Worm (Caenorhabditis elegans) whole organism, dauer: Measurements from ENCODE around the gene cnnm-5.
"Not testable (repeated sequence)": the region's sequence is repeated elsewhere in the genome, so short reads cannot be mapped to it uniquely, and the experiment has no call there.

Experiments used
- unc-62 ChIP-seq: sonication (generic microtip); optimal IDR thresholded peaks from 2 replicates; lab custom pipeline; 2017; ENCODE audit warnings: missing biosample characterization, missing genetic modification reagents, missing genetic modification characterization

Gene cnnm-5

DNA sequence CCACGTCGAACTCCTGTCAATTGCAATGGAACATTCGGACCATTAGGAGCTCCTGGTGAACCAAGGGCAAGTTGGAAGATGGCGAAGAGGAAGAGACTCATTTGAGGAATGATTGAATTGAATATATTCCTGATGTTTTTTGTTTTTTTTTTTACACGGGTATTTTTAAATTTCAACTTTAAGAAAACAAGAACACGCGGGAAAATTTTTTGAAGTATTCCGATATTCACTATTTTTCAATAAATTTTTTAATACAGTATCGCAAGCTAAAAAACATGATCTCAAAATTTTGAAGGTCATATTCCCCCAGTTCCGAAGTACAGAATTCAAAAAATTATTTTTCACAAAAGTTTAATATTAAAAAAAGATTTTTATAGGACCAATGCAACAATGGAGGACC lies at the start of gene cnnm-5:
Gene cnnm-5, minus strand, starts transcription at position 101 of the 400 bp plus-strand sequence.
- no peak for TF ChIP-seq unc-62 (GFP tag; lab: Kevin White, UChicago)

DNA sequence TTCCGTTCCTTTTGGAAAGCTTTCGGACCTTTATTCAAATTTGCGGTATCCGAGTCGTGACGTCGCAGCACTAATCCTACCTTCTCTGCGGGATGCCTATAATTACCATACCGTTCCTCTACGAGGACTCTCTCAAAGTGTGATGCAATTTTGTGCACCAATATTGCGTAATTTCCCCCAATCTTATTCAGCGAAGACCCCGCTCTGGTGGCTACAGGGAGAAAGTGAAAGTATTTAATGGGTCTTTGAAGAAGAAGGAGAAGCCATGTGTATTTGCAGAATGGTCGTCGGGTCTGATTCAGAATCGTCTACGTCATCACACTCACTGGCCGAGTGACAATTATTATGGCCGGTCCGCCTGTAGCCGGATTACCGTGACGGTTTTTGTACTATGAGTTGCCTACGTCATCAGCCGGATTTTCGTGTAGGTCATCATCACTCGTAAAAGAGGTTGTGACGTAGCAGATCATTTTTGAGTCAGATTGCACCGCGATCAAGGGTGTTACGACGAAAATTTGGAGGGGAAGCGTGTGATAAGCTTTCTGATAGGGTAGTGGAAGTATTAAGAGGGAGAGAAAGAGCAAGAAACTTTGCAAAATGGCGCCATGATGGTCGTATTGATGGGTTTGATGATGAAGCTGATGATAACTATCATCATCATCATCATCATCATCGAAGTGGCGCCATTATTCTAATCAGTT lies 47.3 kb upstream of the cnnm-5 start:
- TF ChIP-seq unc-62 (GFP tag; lab: Kevin White, UChicago): no peak

DNA sequence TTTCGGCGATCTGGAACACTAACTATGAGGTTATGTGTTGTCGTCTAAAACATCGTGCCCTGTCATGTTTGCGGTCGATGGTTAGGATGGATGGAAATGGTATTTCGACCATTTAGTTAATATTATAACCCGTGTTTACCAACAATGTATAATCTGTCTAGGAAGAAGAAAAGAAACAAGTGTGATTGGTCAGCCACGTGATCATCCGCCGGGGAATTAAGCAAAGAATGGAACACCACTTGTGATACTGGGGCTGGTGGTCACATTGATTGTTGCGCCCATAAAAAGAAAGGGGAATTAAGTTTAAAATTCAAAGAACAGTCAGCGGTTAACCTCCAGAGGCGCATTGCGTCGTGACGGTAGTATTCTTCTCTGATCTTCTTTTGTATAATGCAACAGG lies 46.6 kb upstream of the cnnm-5 start:
- no peak for TF ChIP-seq unc-62 (GFP tag; lab: Kevin White, UChicago)

DNA sequence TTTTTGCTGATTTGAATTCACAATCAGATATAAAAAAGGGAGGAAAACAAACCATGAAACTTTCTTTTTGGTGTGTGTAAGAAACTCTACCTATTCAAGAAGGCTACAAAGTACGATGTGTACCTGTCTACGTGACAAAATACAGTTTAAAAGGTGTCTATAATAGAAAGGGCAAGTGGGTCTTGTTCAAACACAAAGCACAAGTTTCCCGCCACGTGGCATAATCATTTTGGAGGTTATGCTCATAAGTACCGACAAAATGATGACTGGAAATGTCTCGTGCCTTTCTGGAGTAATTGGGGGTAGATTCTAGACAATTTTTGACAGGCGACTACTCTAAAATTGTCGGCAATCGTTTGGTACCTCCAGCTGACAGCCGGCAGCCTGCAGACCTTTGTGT lies 45.9 kb upstream of the cnnm-5 start:
- no peak for TF ChIP-seq unc-62 (GFP tag; lab: Kevin White, UChicago)

DNA sequence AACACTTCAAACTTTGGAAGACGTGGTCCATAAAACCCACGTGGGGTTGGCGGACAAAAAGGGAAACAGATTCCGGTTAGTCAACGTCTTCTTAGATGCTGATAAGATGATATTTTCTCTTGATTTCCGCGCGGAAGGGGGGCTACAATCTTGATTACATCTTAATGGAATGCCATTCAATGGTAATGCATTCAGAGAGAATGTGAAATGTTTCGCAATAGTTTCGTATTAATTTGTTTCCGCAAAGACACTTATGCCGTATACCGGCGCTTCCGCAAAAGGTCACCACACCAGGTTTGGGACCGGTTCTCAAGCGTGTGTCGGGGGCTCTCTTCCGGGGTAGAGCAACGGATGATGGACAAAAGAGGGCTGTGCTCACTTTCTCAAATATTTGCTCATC lies 45.5 kb upstream of the cnnm-5 start:
- no peak for TF ChIP-seq unc-62 (GFP tag; lab: Kevin White, UChicago)

DNA sequence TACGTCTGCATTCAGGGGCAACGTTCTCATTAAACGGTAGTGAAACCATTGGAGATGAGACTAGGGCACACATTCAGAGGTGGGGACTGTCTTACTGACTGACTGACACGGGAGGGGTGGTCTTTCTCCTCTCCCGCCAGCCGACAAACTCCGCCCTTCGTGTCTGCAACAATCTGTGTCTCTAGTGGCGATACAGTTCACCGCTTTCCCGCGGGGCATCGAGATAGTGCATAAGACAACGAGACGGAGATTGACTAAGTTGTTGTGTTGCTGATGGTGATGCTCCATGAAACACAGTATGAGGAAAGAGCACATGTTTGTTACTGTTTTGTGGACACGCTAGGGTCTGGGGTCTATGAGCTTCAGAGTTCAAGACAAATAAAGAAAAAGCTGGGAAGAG lies 44.4 kb upstream of the cnnm-5 start:
- TF ChIP-seq unc-62 (GFP tag; lab: Kevin White, UChicago): no peak

DNA sequence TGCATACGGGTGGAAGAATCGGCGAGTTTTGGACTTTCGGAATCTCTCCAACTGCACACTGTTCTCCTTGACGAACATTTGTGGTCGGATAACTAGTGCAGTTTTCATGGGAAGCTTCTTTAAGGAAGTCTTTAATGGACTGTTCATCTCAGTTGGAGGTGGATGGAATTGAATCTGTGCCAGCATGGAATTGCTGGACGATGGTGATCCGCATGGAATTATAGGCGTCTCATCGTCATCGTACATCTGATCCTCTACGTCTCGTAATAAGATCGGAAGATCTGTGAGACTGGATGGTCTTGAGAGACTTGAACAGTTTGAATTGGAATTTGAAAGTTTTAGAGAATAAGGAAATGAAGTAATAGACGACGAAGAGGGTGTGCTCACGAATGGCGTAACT lies 44.0 kb upstream of the cnnm-5 start:
- no peak for TF ChIP-seq unc-62 (GFP tag; lab: Kevin White, UChicago)

DNA sequence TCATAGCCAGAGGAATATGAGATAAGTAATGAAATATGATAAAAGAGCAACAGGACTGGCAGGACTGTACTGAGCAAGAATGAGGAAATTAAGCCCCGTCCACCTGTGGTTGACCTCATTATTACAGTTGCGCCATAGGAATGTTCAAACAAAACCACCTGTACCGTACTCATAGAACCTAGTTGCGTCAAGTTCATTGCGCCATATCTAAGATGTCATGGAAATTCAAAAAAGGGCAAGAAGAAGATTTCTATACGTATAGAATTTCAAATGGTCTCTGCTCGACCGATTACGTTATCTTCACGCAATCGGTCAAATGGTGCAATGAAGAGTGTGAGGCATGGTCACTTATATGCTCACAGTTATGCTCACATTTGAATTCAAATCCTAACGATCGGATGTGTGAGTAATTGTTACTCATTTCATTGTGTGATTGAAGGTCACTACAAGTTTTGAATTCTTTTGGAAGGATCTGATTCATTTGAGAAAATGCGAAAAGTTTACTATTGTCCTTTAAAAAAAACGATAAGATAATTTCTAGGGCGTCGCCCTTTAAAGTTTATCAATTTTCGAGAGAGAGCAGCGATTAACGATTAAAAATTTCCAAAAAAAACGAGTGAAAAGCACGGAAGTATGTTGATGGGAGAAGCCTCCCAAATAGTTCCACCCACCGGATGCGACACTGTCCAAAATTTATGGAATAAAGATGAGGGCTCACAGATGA lies 42.9 kb upstream of the cnnm-5 start:
- TF ChIP-seq unc-62 (GFP tag; lab: Kevin White, UChicago): no peak

DNA sequence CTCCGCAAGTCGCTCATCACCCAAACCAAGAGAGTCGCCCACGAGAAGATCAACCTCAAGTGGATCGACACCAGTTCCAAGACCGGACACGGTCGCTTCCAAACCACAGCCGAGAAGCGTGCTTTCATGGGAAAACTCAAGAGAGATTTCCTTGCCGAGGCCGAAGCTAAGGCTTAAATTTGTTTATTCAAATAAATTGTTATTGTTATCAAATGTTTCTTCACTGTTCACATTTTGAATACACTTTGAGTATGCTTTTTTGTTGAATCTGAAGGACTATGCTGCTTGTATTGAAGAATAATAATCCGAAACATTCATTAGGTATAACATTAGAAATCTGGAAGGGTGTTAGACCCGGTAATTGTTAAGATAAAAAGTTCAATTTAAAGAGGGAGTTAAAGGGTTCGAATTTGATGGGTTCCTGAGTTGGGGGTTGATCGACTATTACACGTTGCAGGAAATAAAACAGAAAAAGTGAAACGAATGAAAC lies 40.3 kb upstream of the cnnm-5 start:
- TF ChIP-seq unc-62 (GFP tag; lab: Kevin White, UChicago): no peak

DNA sequence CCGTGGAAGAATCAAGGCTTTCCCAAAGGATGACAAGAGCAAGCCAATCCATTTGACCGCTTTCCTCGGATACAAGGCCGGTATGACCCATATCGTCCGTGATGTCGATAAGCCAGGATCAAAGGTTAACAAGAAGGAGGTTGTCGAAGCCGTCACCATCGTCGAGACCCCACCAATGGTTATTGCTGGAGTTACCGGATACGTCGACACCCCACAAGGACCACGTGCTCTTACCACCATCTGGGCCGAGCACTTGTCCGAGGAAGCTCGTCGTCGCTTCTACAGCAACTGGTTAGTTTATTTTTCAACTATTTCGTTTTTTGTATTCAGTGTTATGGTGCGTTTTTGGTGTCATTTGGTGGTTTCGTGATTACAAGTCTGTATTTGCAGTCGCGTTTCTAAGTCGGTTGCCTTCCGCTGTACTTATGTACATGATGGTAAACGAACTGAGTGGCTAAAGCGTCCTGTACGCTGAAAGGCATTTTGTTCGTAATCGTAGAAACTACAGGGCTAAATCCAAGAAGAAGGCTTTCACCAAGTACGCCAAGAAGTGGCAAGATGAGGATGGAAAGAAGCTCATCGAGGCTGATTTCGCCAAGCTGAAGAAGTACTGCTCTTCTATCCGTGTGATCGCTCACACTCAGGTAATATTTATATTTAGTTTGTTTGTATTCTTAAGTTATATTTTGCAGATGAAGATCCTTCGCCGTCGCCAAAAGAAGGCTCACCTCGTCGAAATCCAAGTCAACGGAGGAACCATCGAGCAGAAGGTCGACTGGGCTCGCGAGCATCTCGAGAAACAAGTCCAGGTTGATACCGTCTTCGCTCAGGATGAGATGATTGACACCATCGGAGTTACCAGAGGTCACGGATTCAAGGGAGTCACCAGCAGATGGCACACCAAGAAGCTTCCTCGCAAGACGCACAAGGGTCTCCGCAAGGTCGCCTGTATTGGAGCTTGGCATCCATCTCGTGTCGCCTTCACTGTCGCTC lies 39.2 kb upstream of the cnnm-5 start:
- TF ChIP-seq unc-62 (GFP tag; lab: Kevin White, UChicago): no peak

DNA sequence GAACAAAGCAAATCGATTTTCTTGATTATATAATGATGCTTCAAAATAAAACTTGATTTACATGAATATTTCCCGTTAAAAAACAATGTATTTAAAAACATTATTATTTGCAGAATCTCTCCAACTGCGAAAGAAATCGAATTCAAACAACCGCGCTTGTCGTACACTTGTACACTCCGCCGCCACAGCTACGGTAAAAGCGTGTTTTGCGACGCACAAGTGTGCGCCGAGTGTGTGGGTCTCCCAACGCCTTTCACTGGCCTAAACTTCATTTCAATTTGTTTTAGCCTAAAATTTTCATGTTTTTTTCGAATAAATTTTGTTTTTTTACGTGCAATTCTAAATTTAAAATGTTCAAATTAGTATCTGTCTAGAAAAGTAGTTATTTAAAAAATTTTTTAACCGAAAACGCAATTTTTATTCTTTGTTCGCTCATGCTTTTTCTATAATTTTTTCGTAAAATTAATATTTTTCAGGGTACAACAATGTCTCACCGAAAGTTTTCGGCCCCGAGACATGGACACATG lies 38.4 kb upstream of the cnnm-5 start, which contains the start of gene rpl-3:
Gene rpl-3, plus strand, starts transcription at position 477 of the 527 bp plus-strand sequence.
- TF ChIP-seq unc-62 (GFP tag; lab: Kevin White, UChicago): peak; percentile 79

DNA sequence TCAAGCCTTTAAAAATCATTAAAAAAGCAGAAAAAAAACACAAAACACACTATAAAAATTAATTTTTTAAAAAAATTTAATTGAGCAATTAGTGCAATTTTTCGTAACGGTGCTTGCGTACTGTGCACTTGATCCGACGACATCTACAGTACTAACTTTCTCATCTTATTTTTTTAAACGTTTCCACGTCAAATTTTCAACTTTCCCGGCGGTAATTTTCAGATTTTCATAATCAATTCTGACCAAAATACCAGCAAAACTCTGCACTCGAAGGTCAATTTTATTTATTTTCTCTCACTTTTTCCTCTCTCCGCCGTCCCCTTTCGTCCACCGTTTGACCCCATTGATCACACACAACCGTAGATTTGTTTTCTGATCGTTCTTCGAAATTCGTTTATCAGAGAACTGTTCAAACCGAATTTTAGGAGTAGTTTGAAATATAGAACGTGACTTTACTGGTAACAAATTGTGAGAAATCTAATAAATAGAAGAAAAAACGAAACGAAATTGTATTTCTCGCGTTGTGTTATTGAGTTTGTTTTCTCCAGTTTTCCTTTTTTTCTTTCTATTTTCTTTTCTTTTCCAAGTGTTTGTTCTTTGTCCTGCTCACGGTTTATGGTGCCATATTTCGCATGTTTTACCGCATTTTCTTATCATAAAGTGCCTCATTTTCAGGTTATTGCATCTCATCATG lies 35.0 kb upstream of the cnnm-5 start, which contains the start of gene acs-19:
Gene acs-19, plus strand, starts transcription at position 676 of the 694 bp plus-strand sequence.
- no peak for TF ChIP-seq unc-62 (GFP tag; lab: Kevin White, UChicago)

DNA sequence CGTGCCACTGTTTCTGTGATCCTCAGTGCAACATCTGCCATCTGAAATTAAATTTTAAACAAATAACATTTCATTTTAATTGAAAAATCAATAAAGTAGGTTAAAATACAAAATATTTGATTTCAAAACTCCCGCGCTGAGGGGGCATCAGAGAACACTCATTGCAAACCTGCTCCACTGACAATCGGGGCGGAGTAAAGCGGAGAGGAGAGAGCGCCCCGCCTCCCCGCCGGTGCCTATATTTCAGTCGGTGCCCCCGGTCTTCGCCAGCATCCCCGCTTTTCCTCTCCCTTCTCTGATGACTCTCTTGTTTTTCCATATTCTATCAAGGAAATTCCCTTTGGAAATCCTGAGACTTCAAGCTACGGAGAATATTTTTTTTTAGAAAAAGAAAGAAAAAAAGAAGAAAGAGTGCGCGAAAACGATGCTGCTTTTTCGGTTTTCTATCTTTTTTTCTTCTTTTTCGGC lies 33.9 kb upstream of the cnnm-5 start, which contains the start of gene brc-1:
Gene brc-1, minus strand, starts transcription at position 51 of the 468 bp plus-strand sequence.
- no peak for TF ChIP-seq unc-62 (GFP tag; lab: Kevin White, UChicago)

DNA sequence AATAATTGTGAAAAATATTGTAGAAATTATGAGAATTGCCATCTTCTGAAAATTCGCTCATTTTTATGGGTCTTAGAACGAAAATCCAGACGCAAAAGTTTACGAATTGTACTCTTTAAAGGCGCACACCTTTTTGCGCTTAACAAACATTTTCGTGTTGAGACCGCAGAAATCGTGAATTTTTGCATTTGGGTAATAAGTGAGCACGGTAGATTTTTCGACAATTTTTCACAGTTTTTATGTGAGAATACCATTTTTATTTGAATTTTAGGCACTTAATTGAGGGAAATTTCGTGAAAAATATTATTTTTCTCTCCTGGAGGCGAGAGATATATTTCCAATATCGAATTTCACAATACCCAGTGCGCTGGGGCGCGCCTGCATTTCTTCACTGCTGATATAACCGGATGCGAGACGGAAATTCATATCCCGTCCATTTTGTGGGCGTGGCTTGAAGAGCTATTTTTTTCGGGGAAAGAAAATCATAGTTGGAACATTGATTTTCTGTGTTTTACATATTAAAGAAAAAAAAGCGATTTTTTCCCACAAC lies 23.1 kb upstream of the cnnm-5 start, which contains the start of gene cyp-25A4:
Gene cyp-25A4, minus strand, starts transcription at position 51 of the 550 bp plus-strand sequence.
- TF ChIP-seq unc-62 (GFP tag; lab: Kevin White, UChicago): not testable (repeated sequence)
